Fruit fly (Drosophila melanogaster) whole organism, embryonic: ENCODE results near the gene cl.

ENCODE experiments used
- ATbp ChIP-seq: fragments of 200-800 bp; sonication (Bioruptor generic); optimal IDR thresholded peaks from 2 replicates; lab custom pipeline; 2017; ENCODE audit warnings: missing biosample characterization, mild to moderate bottlenecking, missing genetic modification characterization, missing genetic modification reagents
- Atf3 ChIP-seq: fragments of 200-800 bp; sonication (Bioruptor generic); optimal IDR thresholded peaks from 3 replicates; lab custom pipeline; 2016; ENCODE audit warnings: missing biosample characterization, missing genetic modification characterization
- CG12659 ChIP-seq: fragments of 200-800 bp; sonication (Bioruptor generic); optimal IDR thresholded peaks from 3 replicates; lab custom pipeline; 2017; ENCODE audit warnings: mild to moderate bottlenecking, missing biosample characterization, missing genetic modification reagents, missing genetic modification characterization
- CG12942 ChIP-seq: fragments of 200-800 bp; sonication (Bioruptor generic); optimal IDR thresholded peaks from 3 replicates; lab custom pipeline; 2016; ENCODE audit warnings: missing biosample characterization, missing genetic modification characterization
- CG14050 ChIP-seq: fragments of 200-800 bp; sonication (Bioruptor generic); IDR thresholded peaks from 3 replicates; pipeline ENCODE4 v1.3.6; 2022; ENCODE audit warnings: missing biosample characterization, missing genetic modification characterization
- CG14667 ChIP-seq: fragments of 200-800 bp; sonication (Bioruptor generic); IDR thresholded peaks from 2 replicates; pipeline ENCODE4 v1.3.6; 2022; ENCODE audit warnings: missing biosample characterization, missing genetic modification characterization
- CG15601 ChIP-seq: fragments of 200-800 bp; sonication (Bioruptor generic); optimal IDR thresholded peaks from 3 replicates; lab custom pipeline; 2019; ENCODE audit warnings: missing biosample characterization, mild to moderate bottlenecking, missing genetic modification characterization, moderate library complexity
- CG17359 ChIP-seq: fragments of 200-800 bp; sonication (Bioruptor generic); optimal IDR thresholded peaks from 3 replicates; lab custom pipeline; 2018; ENCODE audit warnings: missing biosample characterization, mild to moderate bottlenecking, missing genetic modification characterization, moderate library complexity
- CG17361 ChIP-seq: fragments of 200-800 bp; sonication (Bioruptor generic); IDR thresholded peaks from 3 replicates; pipeline ENCODE4 v1.3.6; 2022; ENCODE audit warnings: missing biosample characterization, missing genetic modification characterization
- CG1792 ChIP-seq: fragments of 200-800 bp; sonication (Bioruptor generic); optimal IDR thresholded peaks from 2 replicates; lab custom pipeline; 2016; ENCODE audit warnings: missing biosample characterization, missing genetic modification characterization
- CG18262 ChIP-seq: fragments of 200-800 bp; optimal IDR thresholded peaks from 3 replicates; lab custom pipeline; 2019; ENCODE audit warnings: missing biosample characterization, mild to moderate bottlenecking, missing genetic modification characterization, moderate library complexity
- CG18476 ChIP-seq: fragments of 200-800 bp; sonication (Bioruptor generic); optimal IDR thresholded peaks from 2 replicates; lab custom pipeline; 2016; ENCODE audit warnings: missing biosample characterization, mild to moderate bottlenecking, missing genetic modification characterization
- CG2120 ChIP-seq: fragments of 200-800 bp; sonication (Bioruptor generic); optimal IDR thresholded peaks from 3 replicates; lab custom pipeline; 2016; ENCODE audit warnings: missing biosample characterization, missing genetic modification characterization
- CG31441 ChIP-seq: fragments of 200-800 bp; sonication (Bioruptor generic); IDR thresholded peaks from 2 replicates; pipeline ENCODE4 v1.3.6; 2022; ENCODE audit warnings: missing biosample characterization, missing genetic modification characterization
- CG3995 ChIP-seq: fragments of 200-800 bp; sonication (Bioruptor generic); optimal IDR thresholded peaks from 3 replicates; lab custom pipeline; 2016; ENCODE audit warnings: missing biosample characterization, missing genetic modification characterization
- CG5953 ChIP-seq: fragments of 200-800 bp; sonication (Bioruptor generic); IDR thresholded peaks from 2 replicates; pipeline ENCODE4 v1.3.6; 2022; ENCODE audit warnings: missing biosample characterization, missing genetic modification characterization
- CG6683 ChIP-seq: fragments of 200-800 bp; sonication (Bioruptor generic); optimal IDR thresholded peaks from 2 replicates; lab custom pipeline; 2017; ENCODE audit warnings: missing biosample characterization, mild to moderate bottlenecking, missing genetic modification characterization, missing genetic modification reagents
- CG6765 ChIP-seq: fragments of 200-800 bp; sonication (Bioruptor generic); optimal IDR thresholded peaks from 3 replicates; lab custom pipeline; 2017; ENCODE audit warnings: missing biosample characterization, mild to moderate bottlenecking, missing genetic modification characterization
- CG7372 ChIP-seq: fragments of 200-800 bp; sonication (Bioruptor generic); IDR thresholded peaks from 2 replicates; pipeline ENCODE4 v1.3.6; 2022; ENCODE audit warnings: missing biosample characterization, missing genetic modification characterization
- CG8924 ChIP-seq: fragments of 200-800 bp; optimal IDR thresholded peaks from 3 replicates; lab custom pipeline; 2019; ENCODE audit warnings: missing biosample characterization, mild to moderate bottlenecking, missing genetic modification characterization, moderate library complexity
- Dfd ChIP-seq, 2 experiments: fragments of >200 bp; optimal IDR thresholded peaks; 2 replicates each; lab custom pipeline; 2017; ENCODE audit warnings: missing biosample characterization in 2 of 2, missing genetic modification characterization in 2 of 2
- HLH4C ChIP-seq: fragments of 200-800 bp; sonication (Bioruptor generic); IDR thresholded peaks from 3 replicates; pipeline ENCODE4 v1.3.6; 2022; ENCODE audit warnings: missing biosample characterization, missing genetic modification characterization; ENCODE audit not compliant: partially characterized antibody
- HmgZ ChIP-seq: fragments of 200-800 bp; sonication (Bioruptor generic); optimal IDR thresholded peaks from 2 replicates; lab custom pipeline; 2018; ENCODE audit warnings: missing biosample characterization, mild to moderate bottlenecking, missing genetic modification characterization
- MTF-1 ChIP-seq: fragments of 200-800 bp; sonication (Bioruptor generic); optimal IDR thresholded peaks from 2 replicates; lab custom pipeline; 2018; ENCODE audit warnings: missing biosample characterization, mild to moderate bottlenecking, missing genetic modification characterization, borderline replicate concordance
- Optix ChIP-seq: fragments of 200-800 bp; sonication (Bioruptor generic); IDR thresholded peaks from 3 replicates; pipeline ENCODE4 v1.3.6; 2022; ENCODE audit warnings: missing biosample characterization, missing genetic modification characterization
- Sox102F ChIP-seq: fragments of 200-800 bp; sonication (Bioruptor generic); optimal IDR thresholded peaks from 2 replicates; lab custom pipeline; 2018; ENCODE audit warnings: missing biosample characterization, mild to moderate bottlenecking, missing genetic modification characterization, moderate library complexity
- Spps ChIP-seq: fragments of 200-800 bp; sonication (Bioruptor generic); optimal IDR thresholded peaks from 2 replicates; lab custom pipeline; 2018; ENCODE audit warnings: missing biosample characterization, mild to moderate bottlenecking, missing genetic modification characterization
- TFAM ChIP-seq: fragments of 200-800 bp; sonication (Bioruptor generic); optimal IDR thresholded peaks from 2 replicates; lab custom pipeline; 2017; ENCODE audit warnings: missing biosample characterization, missing genetic modification characterization, inconsistent platforms
- Xrp1 ChIP-seq: fragments of 200-800 bp; sonication (Bioruptor generic); IDR thresholded peaks from 2 replicates; pipeline ENCODE4 v1.3.6; 2022; ENCODE audit warnings: missing biosample characterization, missing genetic modification characterization
- YL-1 ChIP-seq: fragments of 200-800 bp; sonication (Bioruptor generic); optimal IDR thresholded peaks from 3 replicates; lab custom pipeline; 2017; ENCODE audit warnings: missing biosample characterization, mild to moderate bottlenecking, missing genetic modification characterization
- bsh ChIP-seq, 2 experiments: fragments of 200-800 bp; sonication (Bioruptor generic); optimal IDR thresholded peaks; 2 replicates each; lab custom pipeline; 2017 to 2018; ENCODE audit warnings: mild to moderate bottlenecking in 2 of 2, missing biosample characterization in 2 of 2, missing genetic modification characterization in 2 of 2, moderate library complexity in 1 of 2
- cas ChIP-seq: fragments of 200-800 bp; sonication (Bioruptor generic); IDR thresholded peaks from 2 replicates; pipeline ENCODE4 v1.3.6; 2022; ENCODE audit warnings: missing biosample characterization, missing genetic modification characterization
- cg ChIP-seq: fragments of 200-800 bp; sonication (Bioruptor generic); optimal IDR thresholded peaks from 3 replicates; lab custom pipeline; 2019; ENCODE audit warnings: missing biosample characterization, mild to moderate bottlenecking, missing genetic modification characterization, moderate library complexity
- chm ChIP-seq: fragments of 200-800 bp; sonication (Bioruptor generic); IDR thresholded peaks from 2 replicates; pipeline ENCODE4 v1.3.6; 2022; ENCODE audit warnings: missing biosample characterization, missing genetic modification characterization
- exex ChIP-seq: fragments of 200-800 bp; sonication (Bioruptor generic); optimal IDR thresholded peaks from 4 replicates; lab custom pipeline; 2018; ENCODE audit warnings: missing biosample characterization, mild to moderate bottlenecking, missing genetic modification characterization, moderate library complexity
- fd64A ChIP-seq: fragments of 200-800 bp; sonication (Bioruptor generic); optimal IDR thresholded peaks from 3 replicates; lab custom pipeline; 2018; ENCODE audit warnings: missing biosample characterization, mild to moderate bottlenecking, missing genetic modification characterization
- fu2 ChIP-seq: fragments of 200-800 bp; sonication (Bioruptor generic); optimal IDR thresholded peaks from 2 replicates; lab custom pipeline; 2016; ENCODE audit warnings: missing biosample characterization, missing genetic modification characterization
- gem ChIP-seq: fragments of 200-800 bp; sonication (Bioruptor generic); optimal IDR thresholded peaks from 2 replicates; lab custom pipeline; 2019; ENCODE audit warnings: missing biosample characterization, mild to moderate bottlenecking, missing genetic modification characterization, moderate library complexity
- gfzf ChIP-seq: fragments of 200-800 bp; sonication (Bioruptor generic); optimal IDR thresholded peaks from 2 replicates; lab custom pipeline; 2016; ENCODE audit warnings: missing biosample characterization, mild to moderate bottlenecking, missing genetic modification characterization, moderate library complexity
- gro ChIP-seq: fragments of 200-800 bp; sonication (Bioruptor generic); optimal IDR thresholded peaks from 2 replicates; lab custom pipeline; 2016; ENCODE audit warnings: missing biosample characterization, missing genetic modification characterization
- hkb ChIP-seq, 2 experiments: fragments of 200-800 bp in 1 of 2; fragments of >200 bp in 1 of 2; sonication (Bioruptor generic) in 1 of 2; IDR thresholded peaks in 1 of 2; optimal IDR thresholded peaks in 1 of 2; 2 replicates each; pipeline versions ENCODE4 v1.3.6 to Lab custom; 2017 to 2022; ENCODE audit warnings: missing biosample characterization in 1 of 2, missing genetic modification characterization in 1 of 2
- klu ChIP-seq: fragments of 200-800 bp; sonication (Bioruptor generic); IDR thresholded peaks from 2 replicates; pipeline ENCODE4 v1.3.6; 2022; ENCODE audit warnings: missing biosample characterization, missing genetic modification characterization
- lola ChIP-seq, 3 experiments: fragments of >200 bp in 2 of 3; fragments of 200-800 bp in 1 of 3; sonication (Bioruptor generic) in 1 of 3; optimal IDR thresholded peaks; 2 replicates each; lab custom pipeline; 2017 to 2019; ENCODE audit warnings: missing biosample characterization in 3 of 3, missing genetic modification characterization in 3 of 3, mild to moderate bottlenecking in 1 of 3, moderate library complexity in 1 of 3
- nmo ChIP-seq: fragments of 200-800 bp; sonication (Bioruptor generic); optimal IDR thresholded peaks from 2 replicates; lab custom pipeline; 2018; ENCODE audit warnings: missing biosample characterization, mild to moderate bottlenecking, missing genetic modification characterization, moderate library complexity
- row ChIP-seq: fragments of 200-800 bp; sonication (Bioruptor generic); IDR thresholded peaks from 3 replicates; pipeline ENCODE4 v1.3.6; 2022; ENCODE audit warnings: missing biosample characterization, missing genetic modification characterization
- sqz ChIP-seq: fragments of 200-800 bp; sonication (Bioruptor generic); optimal IDR thresholded peaks from 3 replicates; lab custom pipeline; 2018; ENCODE audit warnings: missing biosample characterization, mild to moderate bottlenecking, missing genetic modification characterization
- trem ChIP-seq: fragments of 200-800 bp; optimal IDR thresholded peaks from 3 replicates; lab custom pipeline; 2019; ENCODE audit warnings: missing biosample characterization, mild to moderate bottlenecking, missing genetic modification characterization, moderate library complexity
- trh ChIP-seq: fragments of 200-800 bp; sonication (Bioruptor generic); optimal IDR thresholded peaks from 2 replicates; lab custom pipeline; 2016; ENCODE audit warnings: missing biosample characterization, missing genetic modification characterization
- wek ChIP-seq: fragments of 200-800 bp; sonication (Bioruptor generic); optimal IDR thresholded peaks from 3 replicates; lab custom pipeline; 2018; ENCODE audit warnings: missing biosample characterization, mild to moderate bottlenecking, missing genetic modification characterization, moderate library complexity

Gene cl

dm6 chr2L:5476699-5477098 lies 43.2 kb upstream of the cl start (continued):
- peak; percentile 78 for TF ChIP-seq CG2120 (GFP tag; lab: Kevin White, UChicago)
- peak; percentile 61 for TF ChIP-seq fd64A
- peak; percentile 69 for TF ChIP-seq CG12659 (GFP tag; lab: Kevin White, UChicago)
- TF ChIP-seq CG18476 (GFP tag; lab: Kevin White, UChicago) = peak; percentile 15
- peak; percentile 85 for TF ChIP-seq CG5953
- TF ChIP-seq exex = no peak
- TF ChIP-seq chm (GFP tag; lab: Robert Waterston, UW) = peak; percentile 93
- peak; percentile 37; the same call in 1 of the 2 replicates for TF ChIP-seq klu (GFP tag; lab: Robert Waterston, UW)
- no peak for TF ChIP-seq CG3995
- TF ChIP-seq CG1792 (GFP tag; lab: Kevin White, UChicago) = peak; percentile 59
- TF ChIP-seq CG15601 (tag; lab: Kevin White, UChicago) = peak; percentile 75
- peak; percentile 76 for TF ChIP-seq CG31441 (GFP tag; lab: Robert Waterston, UW)
- no peak for TF ChIP-seq gfzf (GFP tag; lab: Kevin White, UChicago)
- peak; percentile 19 for TF ChIP-seq TFAM (GFP tag; lab: Kevin White, UChicago)
- TF ChIP-seq HmgZ (tag; lab: Kevin White, UChicago) = peak; percentile 70
- no peak for TF ChIP-seq wek (GFP tag; lab: Kevin White, UChicago)
- TF ChIP-seq CG7372 (GFP tag; lab: Robert Waterston, UW) = peak; percentile 68; the same call in 1 of the 2 replicates
- TF ChIP-seq Dfd (GFP tag; optimal IDR thresholded peaks at IDR 0.05; lab: Kevin White, UChicago) = no peak
- peak; percentile 31 for TF ChIP-seq MTF-1 (GFP tag; lab: Kevin White, UChicago)
- peak; percentile 68 for TF ChIP-seq CG17359
- TF ChIP-seq Atf3 = peak; percentile 91
- no peak for TF ChIP-seq YL-1 (GFP tag; lab: Kevin White, UChicago)
- peak; percentile 66 for TF ChIP-seq Spps (tag; lab: Kevin White, UChicago)
- TF ChIP-seq CG6683 (GFP tag; lab: Kevin White, UChicago) = no peak
- no peak for TF ChIP-seq HLH4C (GFP tag; lab: Robert Waterston, UW)
- TF ChIP-seq sqz (GFP tag; lab: Kevin White, UChicago) = peak; percentile 44
- TF ChIP-seq fu2 = peak; percentile 77
- peak; percentile 80 for TF ChIP-seq CG8924
- peak; percentile 68 for TF ChIP-seq CG12942 (GFP tag; lab: Kevin White, UChicago)

DNA sequence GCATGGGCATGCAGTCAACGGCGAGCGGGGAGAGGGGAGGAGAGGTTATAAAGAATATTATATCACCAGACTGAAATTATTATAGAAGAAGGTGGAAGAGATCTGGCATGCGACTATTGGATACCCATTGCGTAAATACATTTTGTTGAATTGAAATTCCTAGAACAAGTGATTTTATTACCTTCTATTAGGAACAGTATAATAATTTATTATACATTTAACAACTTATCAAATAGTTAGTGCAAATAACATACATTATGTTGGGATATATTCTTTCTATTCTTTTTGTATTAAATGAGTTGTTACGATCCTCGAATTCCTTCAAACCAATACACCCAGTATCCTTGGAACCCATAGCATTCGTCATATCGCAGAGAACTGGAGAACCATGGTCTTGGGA lies 41.7 kb upstream of the cl start:
- TF ChIP-seq row (GFP tag; lab: Robert Waterston, UW) (0 out of 3 replicates have a peak, but pooled peaks have one; percentile 17), cg (GFP tag; lab: Kevin White, UChicago) (no peak), ATbp (no peak), Optix (GFP tag; lab: Robert Waterston, UW) (no peak), cas (no peak), CG14050 (GFP tag; lab: Robert Waterston, UW) (no peak), CG5953 (no peak), gro (GFP tag; lab: Kevin White, UChicago) (no peak), CG14667 (no peak)

- TF ChIP-seq nmo (GFP tag; lab: Kevin White, UChicago) = peak; percentile 1
- peak; percentile 36 for TF ChIP-seq gem
- TF ChIP-seq CG18262 (tag; lab: Kevin White, UChicago) = peak; percentile 40
- TF ChIP-seq CG17361 (GFP tag; lab: Robert Waterston, UW) = 0 out of 3 replicates have a peak, but pooled peaks have one; percentile 21
- peak in 1 of 3 experiments; percentile 13 for TF ChIP-seq lola (GFP tag; optimal IDR thresholded peaks at IDR 0.05; lab: Kevin White, UChicago)
- TF ChIP-seq row (GFP tag; lab: Robert Waterston, UW) = peak; percentile 13; the same call in 1 of the 3 replicates
- peak; percentile 4 for TF ChIP-seq Sox102F (GFP tag; lab: Kevin White, UChicago)
- no peak for TF ChIP-seq hkb (optimal IDR thresholded peaks at IDR 0.05; lab: Kevin White, UChicago)
- no peak for TF ChIP-seq hkb (GFP tag; IDR thresholded peaks at IDR 0.05; lab: Robert Waterston, UW)
- TF ChIP-seq Xrp1 (GFP tag; lab: Robert Waterston, UW) = peak; percentile 41; the same call in 1 of the 2 replicates
- no peak for TF ChIP-seq trh
- TF ChIP-seq bsh (GFP tag; optimal IDR thresholded peaks at IDR 0.05; lab: Kevin White, UChicago) = peak in 1 of 2 experiments; percentile 7
- TF ChIP-seq CG6765 (GFP tag; lab: Kevin White, UChicago) = no peak
- peak; percentile 6 for TF ChIP-seq trem
Observed at dm6 chr2L:5479128-5479527, 40.8 kb upstream of the cl start.
